Worm (Caenorhabditis elegans) whole organism, L4 larva: Measurements from ENCODE around the gene srz-64.

Experiments used
- F44E2.7 ChIP-seq: fragments of 200-800 bp; sonication (Bioruptor generic); IDR thresholded peaks from 2 replicates; pipeline ENCODE4 v2.1.2; 2022; ENCODE audit warnings: missing genetic modification characterization, missing compliant biosample characterization
- hif-1 ChIP-seq, 2 experiments: sonication (generic microtip); optimal IDR thresholded peaks; 2 replicates each; lab custom pipeline; 2016 to 2017; ENCODE audit warnings: missing compliant biosample characterization in 2 of 2, missing genetic modification characterization in 2 of 2, missing genetic modification reagents in 2 of 2, missing genotype in 2 of 2, mild to moderate bottlenecking in 1 of 2
- jun-1 ChIP-seq: fragments of 150-350 bp; optimal IDR thresholded peaks from 2 replicates; lab custom pipeline; 2014; ENCODE audit warnings: missing biosample characterization, missing genetic modification reagents, missing genetic modification characterization
- lin-15B ChIP-seq: fragments of 150-350 bp; sonication (generic microtip); optimal IDR thresholded peaks from 3 replicates; lab custom pipeline; 2014; ENCODE audit warnings: missing biosample characterization, missing genetic modification characterization
- mxl-2 ChIP-seq: fragments of 200-800 bp; sonication (Bioruptor generic); conservative IDR thresholded peaks from 2 replicates; pipeline ENCODE4 v1.3.6; 2022; ENCODE audit warnings: missing genetic modification reagents, missing genetic modification characterization, missing compliant biosample characterization
- skn-1 ChIP-seq: fragments of 150-350 bp; optimal IDR thresholded peaks from 2 replicates; lab custom pipeline; 2014; ENCODE audit warnings: missing biosample characterization, missing genetic modification characterization
- snpc-4 ChIP-seq: fragments of 150-350 bp; optimal IDR thresholded peaks from 2 replicates; lab custom pipeline; 2014; ENCODE audit warnings: missing biosample characterization, missing genetic modification characterization
- ztf-11 ChIP-seq: fragments of 150-350 bp; optimal IDR thresholded peaks from 2 replicates; lab custom pipeline; 2014; ENCODE audit warnings: missing biosample characterization, missing genetic modification characterization

DNA sequence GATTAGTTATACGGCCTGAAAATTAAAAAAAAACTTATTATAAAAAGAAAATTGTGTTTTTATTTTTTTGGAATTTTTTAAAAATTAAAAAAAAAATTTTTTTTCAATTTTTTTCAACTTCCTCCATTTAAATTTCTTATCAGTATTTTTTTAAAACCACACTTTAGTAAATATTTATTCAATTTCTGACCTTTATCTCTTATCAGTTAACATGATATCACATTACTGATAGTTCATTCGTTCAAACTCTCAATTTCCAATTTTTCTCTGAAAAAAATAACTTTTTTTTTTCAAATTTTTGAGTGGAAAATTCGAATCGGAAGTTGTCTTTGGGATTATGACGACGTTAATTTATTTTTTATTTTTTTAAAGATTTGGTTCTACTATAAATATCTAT is 4.6 kb upstream of the srz-64 start:
- TF ChIP-seq ztf-11 (tag; lab: Kevin White, UChicago), result no peak
- TF ChIP-seq skn-1 (tag; lab: Kevin White, UChicago), result no peak
- TF ChIP-seq lin-15B (tag; lab: Kevin White, UChicago), result no peak
- no peak for TF ChIP-seq F44E2.7
- TF ChIP-seq mxl-2 (GFP tag; lab: Robert Waterston, UW), result no peak
- TF ChIP-seq jun-1 (tag; lab: Kevin White, UChicago), result no peak
- TF ChIP-seq hif-1 (tag; optimal IDR thresholded peaks at IDR 0.05; lab: Kevin White, UChicago), result no peak
- no peak for TF ChIP-seq snpc-4 (tag; lab: Kevin White, UChicago)
